Worm (Caenorhabditis elegans) whole organism, L2 larva: ENCODE data around the gene C06E7.88.

Source experiments
- alr-1 ChIP-seq: fragments of 150-350 bp; optimal IDR thresholded peaks from 2 replicates; lab custom pipeline; 2014; ENCODE audit warnings: missing biosample characterization, missing genetic modification characterization
- aly-2 ChIP-seq: fragments of 150-350 bp; optimal IDR thresholded peaks from 2 replicates; lab custom pipeline; 2014; ENCODE audit warnings: missing biosample characterization, missing genetic modification characterization
- ama-1 ChIP-seq: fragments of 150-350 bp; optimal IDR thresholded peaks from 2 replicates; lab custom pipeline; 2018; ENCODE audit warnings: inconsistent platforms
- ceh-82 ChIP-seq: fragments of 150-350 bp; optimal IDR thresholded peaks from 2 replicates; lab custom pipeline; 2014; ENCODE audit warnings: missing biosample characterization, missing genetic modification characterization
- dmd-4 ChIP-seq: sonication (generic microtip); optimal IDR thresholded peaks from 2 replicates; lab custom pipeline; 2017; ENCODE audit warnings: missing biosample characterization, missing genetic modification characterization
- lin-11 ChIP-seq: fragments of 150-350 bp; sonication (generic microtip); optimal IDR thresholded peaks from 2 replicates; lab custom pipeline; 2014; ENCODE audit warnings: missing biosample characterization, missing genetic modification characterization, inconsistent platforms, mixed read lengths
- lin-13 ChIP-seq: fragments of 150-350 bp; optimal IDR thresholded peaks from 2 replicates; lab custom pipeline; 2014; ENCODE audit warnings: missing biosample characterization, missing genetic modification reagents, missing genetic modification characterization
- lsy-2 ChIP-seq, 2 experiments: fragments of 150-350 bp in 1 of 2; sonication (generic microtip) in 1 of 2; optimal IDR thresholded peaks; 2 replicates each; lab custom pipeline; 2014 to 2017; ENCODE audit warnings: missing biosample characterization in 2 of 2, missing genetic modification characterization in 2 of 2
- peb-1 ChIP-seq: fragments of 150-350 bp; optimal IDR thresholded peaks from 2 replicates; lab custom pipeline; 2014; ENCODE audit warnings: missing biosample characterization, missing genetic modification characterization
- skn-1 ChIP-seq: sonication (generic microtip); optimal IDR thresholded peaks from 2 replicates; lab custom pipeline; 2017; ENCODE audit warnings: missing biosample characterization, missing genetic modification characterization
- ztf-11 ChIP-seq: sonication (generic microtip); optimal IDR thresholded peaks from 2 replicates; lab custom pipeline; 2017; ENCODE audit warnings: missing biosample characterization, missing genetic modification characterization

- TF ChIP-seq ama-1 (lab: Kevin White, UChicago) (no peak), lsy-2 (tag; optimal IDR thresholded peaks at IDR 0.05; lab: Kevin White, UChicago) (no peak), dmd-4 (tag; lab: Kevin White, UChicago) (no peak), ceh-82 (no peak), alr-1 (no peak), lin-13 (no peak), skn-1 (tag; lab: Kevin White, UChicago) (no peak), aly-2 (tag; lab: Kevin White, UChicago) (no peak), ztf-11 (no peak), peb-1 (tag; lab: Kevin White, UChicago) (no peak), lin-11 (tag; lab: Kevin White, UChicago) (no peak)
Measured at ce11 chrIV:5856975-5857374, 10.1 kb downstream of the C06E7.88 start.
